Fruit fly (Drosophila melanogaster): ENCODE results near the gene Drsl6.

Gene Drsl6

dm6 chr3L:3319223-3319643 is 17.0 kb downstream of the Drsl6 start, which contains the start of the genes PIG-C, CG12016 and Dpm2:
PIG-C (minus strand) TSS chr3L:3319232.
CG12016 (plus strand) TSS chr3L:3319555.
Dpm2 (plus strand) TSS chr3L:3319555.
- TF ChIP-seq Ets98B (GFP tag; IDR thresholded peaks at IDR 0.05), result no peak; the same call in 1 of the 2 replicates
- TF ChIP-seq CG8301 (tag; optimal IDR thresholded peaks at IDR 0.05), result peak; percentile 8
- TF ChIP-seq CG10348 (GFP tag; IDR thresholded peaks at IDR 0.05), result no peak
- no peak for TF ChIP-seq EcR (GFP tag; optimal IDR thresholded peaks at IDR 0.05)
- TF ChIP-seq CG32121 (GFP tag; IDR thresholded peaks at IDR 0.05), result peak; percentile 47; the same call in 1 of the 2 replicates
- peak; percentile 66; the same call in 1 of the 3 replicates for TF ChIP-seq CG4496 (GFP tag; IDR thresholded peaks at IDR 0.05)
- no peak for TF ChIP-seq CG14655 (GFP tag; optimal IDR thresholded peaks at IDR 0.05)
- TF ChIP-seq CG15710 (tag; optimal IDR thresholded peaks at IDR 0.05), result peak; percentile 48
- TF ChIP-seq Snoo (tag; optimal IDR thresholded peaks at IDR 0.05), result peak; percentile 20
- TF ChIP-seq CG34367 (tag; optimal IDR thresholded peaks at IDR 0.05), result peak; percentile 25
- no peak for TF ChIP-seq Pif1A (GFP tag; optimal IDR thresholded peaks at IDR 0.05)
- peak; percentile 13 for TF ChIP-seq CG17806 (tag; optimal IDR thresholded peaks at IDR 0.05)

DNA sequence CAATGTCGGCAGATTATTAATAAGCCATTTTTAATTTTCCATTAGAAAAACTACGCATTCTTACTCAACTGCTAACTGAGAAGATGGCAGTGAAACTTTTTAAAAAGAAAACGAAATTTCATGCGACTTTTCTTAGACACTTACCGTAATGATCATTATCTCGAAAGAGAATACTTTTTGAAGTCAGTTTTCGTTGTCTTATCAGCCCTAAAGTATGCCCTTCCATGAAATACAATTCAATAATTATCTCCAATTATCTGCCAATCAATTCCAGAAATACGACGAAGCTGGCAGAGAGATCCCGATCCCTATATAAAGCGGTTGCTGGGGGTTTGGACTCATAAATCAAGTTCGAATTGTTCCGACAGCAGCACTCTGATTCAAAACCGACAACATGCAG is 19.8 kb downstream of the Drsl6 start, which contains the start of gene Drsl5:
Drsl5 (plus strand) TSS at position 341 of the 400 bp plus-strand sequence.
- TF ChIP-seq Pif1A (GFP tag; optimal IDR thresholded peaks at IDR 0.05) (no peak), CG15710 (tag; optimal IDR thresholded peaks at IDR 0.05) (no peak), CG4496 (GFP tag; IDR thresholded peaks at IDR 0.05) (no peak), CG9948 (tag; optimal IDR thresholded peaks at IDR 0.05) (no peak), Snoo (tag; optimal IDR thresholded peaks at IDR 0.05) (no peak), CG32121 (GFP tag; IDR thresholded peaks at IDR 0.05) (no peak), Pif1B (GFP tag; optimal IDR thresholded peaks at IDR 0.05) (no peak), Ets98B (GFP tag; IDR thresholded peaks at IDR 0.05) (no peak), fd96Ca (GFP tag; IDR thresholded peaks at IDR 0.05) (no peak), CG10348 (GFP tag; IDR thresholded peaks at IDR 0.05) (no peak)

dm6 chr3L:3315288-3315687 is 20.9 kb downstream of the Drsl6 start, which contains the start of gene Drsl4:
Drsl4 (plus strand) TSS chr3L:3315620.
- TF ChIP-seq EcR (GFP tag; optimal IDR thresholded peaks at IDR 0.05) (peak; percentile 16), fd96Ca (GFP tag; IDR thresholded peaks at IDR 0.05) (no peak)

DNA sequence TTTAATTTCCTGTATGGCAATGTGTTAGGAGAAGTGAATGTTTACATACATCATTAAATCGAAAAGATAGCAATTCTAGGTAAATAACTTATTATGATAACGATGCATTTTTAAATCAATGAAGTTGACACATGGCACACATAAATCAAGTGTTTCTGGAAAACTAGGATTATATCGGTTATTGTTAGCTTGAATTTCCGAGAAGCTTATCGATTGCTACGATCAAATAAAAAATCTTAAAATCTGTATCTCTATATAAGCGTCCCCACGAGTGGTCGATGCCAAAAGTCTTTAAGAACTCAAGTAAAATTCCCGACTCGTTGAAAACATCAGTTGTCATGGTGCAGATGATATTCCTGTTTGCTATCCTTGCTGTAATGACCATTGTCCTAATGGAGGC is 21.5 kb downstream of the Drsl6 start, which contains the start of gene Drsl3:
Drsl3 (plus strand) TSS at position 301 of the 400 bp plus-strand sequence.
- TF ChIP-seq gl (tag; optimal IDR thresholded peaks at IDR 0.05) (no peak), CG4496 (GFP tag; IDR thresholded peaks at IDR 0.05) (no peak)

DNA sequence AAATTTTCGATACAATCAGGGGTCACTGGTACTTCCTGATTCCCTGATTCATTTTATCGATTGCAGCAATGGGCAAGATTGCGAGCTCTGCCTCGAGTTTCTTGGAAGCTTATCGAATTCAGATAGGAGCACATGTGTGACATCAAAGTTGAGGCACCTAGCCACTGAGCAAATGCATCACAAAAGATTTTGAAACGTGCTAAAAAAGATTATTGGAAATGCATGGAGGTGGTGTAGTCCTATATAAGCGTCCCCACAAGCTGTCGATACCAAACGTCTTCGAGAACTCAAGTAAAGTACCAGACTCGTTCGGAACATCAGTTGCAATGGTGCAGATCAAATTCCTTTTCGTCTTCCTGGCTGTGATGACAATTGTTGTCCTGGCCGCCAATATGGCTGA is 22.2 kb downstream of the Drsl6 start, which contains the start of gene Drsl2:
Drsl2 (plus strand) TSS at position 301 of the 400 bp plus-strand sequence.
- TF ChIP-seq fd96Ca (GFP tag; IDR thresholded peaks at IDR 0.05) (no peak), CG10348 (GFP tag; IDR thresholded peaks at IDR 0.05) (no peak), CG8301 (tag; optimal IDR thresholded peaks at IDR 0.05) (no peak), CG17806 (tag; optimal IDR thresholded peaks at IDR 0.05) (no peak), CG8159 (tag; optimal IDR thresholded peaks at IDR 0.05) (no peak), CG13204 (GFP tag; optimal IDR thresholded peaks at IDR 0.05) (no peak), CG12605 (GFP tag; IDR thresholded peaks at IDR 0.05) (no peak), CG9948 (tag; optimal IDR thresholded peaks at IDR 0.05) (no peak), Pif1B (GFP tag; optimal IDR thresholded peaks at IDR 0.05) (no peak), CG14655 (GFP tag; optimal IDR thresholded peaks at IDR 0.05) (no peak), rn (GFP tag; IDR thresholded peaks at IDR 0.05) (no peak), Ets98B (GFP tag; IDR thresholded peaks at IDR 0.05) (no peak), D1 (tag; optimal IDR thresholded peaks at IDR 0.05) (no peak), CG4496 (GFP tag; IDR thresholded peaks at IDR 0.05) (no peak), EcR (GFP tag; optimal IDR thresholded peaks at IDR 0.05) (no peak), CG34367 (tag; optimal IDR thresholded peaks at IDR 0.05) (no peak)

DNA sequence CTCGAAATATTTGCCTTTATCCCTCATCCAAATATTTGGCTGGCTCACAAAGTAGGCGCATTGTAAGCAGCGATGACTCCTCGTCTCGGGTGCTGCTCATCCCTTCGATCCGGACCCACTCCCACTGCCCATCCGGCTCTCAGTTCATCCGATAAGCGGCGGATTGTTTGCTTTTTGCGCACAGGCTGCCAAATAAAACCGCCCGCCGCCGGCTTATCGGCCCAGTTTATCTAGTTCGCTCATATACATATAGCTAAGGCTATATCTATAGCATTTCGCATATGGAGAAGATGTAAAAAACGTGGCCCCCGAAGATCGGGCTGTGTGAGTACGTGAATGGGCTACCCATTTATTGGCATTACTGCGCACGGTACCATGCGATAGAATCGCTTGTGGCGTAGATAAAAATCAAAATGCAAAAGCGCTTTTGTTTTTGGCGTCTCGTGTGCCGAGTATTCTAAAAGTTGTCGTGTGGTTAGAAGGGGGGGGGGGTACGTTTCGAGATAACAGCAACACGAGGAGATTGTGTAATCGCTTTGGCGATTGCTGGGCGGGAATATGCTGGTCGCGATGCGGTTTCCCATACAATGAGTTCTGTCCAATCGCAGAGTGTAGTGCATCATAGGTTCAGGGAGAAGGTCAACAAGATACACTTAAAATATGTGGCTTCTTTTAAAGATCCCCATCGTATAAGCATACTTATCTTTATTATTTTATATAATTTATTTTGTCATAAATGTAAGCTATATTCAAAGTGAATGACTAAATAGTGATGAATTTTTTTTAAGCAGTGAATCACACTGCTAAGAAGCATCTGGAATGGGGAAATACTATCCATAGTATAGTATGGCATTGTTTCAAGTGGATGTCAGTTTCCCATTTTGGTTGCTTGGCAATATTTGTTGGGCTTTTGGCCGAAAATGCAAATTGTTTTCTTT is 27.3 kb downstream of the Drsl6 start:
- TF ChIP-seq CG34367 (tag; optimal IDR thresholded peaks at IDR 0.05), result no peak
- TF ChIP-seq Snoo (tag; optimal IDR thresholded peaks at IDR 0.05), result no peak
- TF ChIP-seq Ets98B (GFP tag; IDR thresholded peaks at IDR 0.05), result no peak
- TF ChIP-seq CG14655 (GFP tag; optimal IDR thresholded peaks at IDR 0.05), result no peak
- no peak for TF ChIP-seq CG8159 (tag; optimal IDR thresholded peaks at IDR 0.05)
- TF ChIP-seq rn (GFP tag; IDR thresholded peaks at IDR 0.05), result no peak
- no peak for TF ChIP-seq CG13204 (GFP tag; optimal IDR thresholded peaks at IDR 0.05)

dm6 chr3L:3307593-3307992 is 28.6 kb downstream of the Drsl6 start:
- 0 out of 3 replicates have a peak, but pooled peaks have one; percentile 28 for TF ChIP-seq CG4496 (GFP tag; IDR thresholded peaks at IDR 0.05)
- no peak for TF ChIP-seq Pif1A (GFP tag; optimal IDR thresholded peaks at IDR 0.05)
